Fruit fly (Drosophila melanogaster) whole organism, prepupa: ENCODE data around the gene CG11977.

Experiments used
- CG10631 ChIP-seq: fragments of 200-800 bp; sonication (Bioruptor generic); optimal IDR thresholded peaks from 2 replicates; lab custom pipeline; 2016; ENCODE audit warnings: missing biosample characterization, missing genetic modification characterization
- CG34406 ChIP-seq: fragments of 200-800 bp; sonication (Bioruptor generic); optimal IDR thresholded peaks from 3 replicates; lab custom pipeline; 2016; ENCODE audit warnings: missing biosample characterization, missing genetic modification characterization
- CG3919 ChIP-seq: fragments of 200-800 bp; sonication (Bioruptor generic); optimal IDR thresholded peaks from 3 replicates; lab custom pipeline; 2016; ENCODE audit warnings: missing biosample characterization, missing genetic modification characterization
- CG8319 ChIP-seq: fragments of 200-800 bp; sonication (Bioruptor generic); optimal IDR thresholded peaks from 3 replicates; lab custom pipeline; 2016; ENCODE audit warnings: missing biosample characterization, missing genetic modification characterization
- OdsH ChIP-seq: fragments of 200-800 bp; sonication (Bioruptor generic); optimal IDR thresholded peaks from 3 replicates; lab custom pipeline; 2016; ENCODE audit warnings: missing biosample characterization, missing genetic modification characterization
- Sox102F ChIP-seq: fragments of 200-800 bp; sonication (Bioruptor generic); optimal IDR thresholded peaks from 2 replicates; lab custom pipeline; 2016; ENCODE audit warnings: missing biosample characterization, mild to moderate bottlenecking, missing genetic modification characterization
- eg ChIP-seq: fragments of 200-800 bp; sonication (Bioruptor generic); IDR thresholded peaks from 3 replicates; pipeline ENCODE4 v1.3.6; 2022; ENCODE audit warnings: missing biosample characterization, missing genetic modification characterization
- fd59A ChIP-seq: fragments of 200-800 bp; sonication (Bioruptor generic); optimal IDR thresholded peaks from 2 replicates; lab custom pipeline; 2017; ENCODE audit warnings: missing biosample characterization, mild to moderate bottlenecking, missing genetic modification characterization, missing genetic modification reagents
- net ChIP-seq: fragments of 200-800 bp; sonication (Bioruptor generic); optimal IDR thresholded peaks from 3 replicates; lab custom pipeline; 2016; ENCODE audit warnings: missing biosample characterization, missing genetic modification characterization
- spab ChIP-seq: fragments of 200-800 bp; sonication (Bioruptor generic); optimal IDR thresholded peaks from 2 replicates; lab custom pipeline; 2017; ENCODE audit warnings: missing biosample characterization, mild to moderate bottlenecking, missing genetic modification characterization, missing genetic modification reagents
- svp ChIP-seq: fragments of 200-800 bp; sonication (Bioruptor generic); peaks from one replicate; lab custom pipeline; 2016; ENCODE audit warnings: missing biosample characterization, missing genetic modification characterization

DNA sequence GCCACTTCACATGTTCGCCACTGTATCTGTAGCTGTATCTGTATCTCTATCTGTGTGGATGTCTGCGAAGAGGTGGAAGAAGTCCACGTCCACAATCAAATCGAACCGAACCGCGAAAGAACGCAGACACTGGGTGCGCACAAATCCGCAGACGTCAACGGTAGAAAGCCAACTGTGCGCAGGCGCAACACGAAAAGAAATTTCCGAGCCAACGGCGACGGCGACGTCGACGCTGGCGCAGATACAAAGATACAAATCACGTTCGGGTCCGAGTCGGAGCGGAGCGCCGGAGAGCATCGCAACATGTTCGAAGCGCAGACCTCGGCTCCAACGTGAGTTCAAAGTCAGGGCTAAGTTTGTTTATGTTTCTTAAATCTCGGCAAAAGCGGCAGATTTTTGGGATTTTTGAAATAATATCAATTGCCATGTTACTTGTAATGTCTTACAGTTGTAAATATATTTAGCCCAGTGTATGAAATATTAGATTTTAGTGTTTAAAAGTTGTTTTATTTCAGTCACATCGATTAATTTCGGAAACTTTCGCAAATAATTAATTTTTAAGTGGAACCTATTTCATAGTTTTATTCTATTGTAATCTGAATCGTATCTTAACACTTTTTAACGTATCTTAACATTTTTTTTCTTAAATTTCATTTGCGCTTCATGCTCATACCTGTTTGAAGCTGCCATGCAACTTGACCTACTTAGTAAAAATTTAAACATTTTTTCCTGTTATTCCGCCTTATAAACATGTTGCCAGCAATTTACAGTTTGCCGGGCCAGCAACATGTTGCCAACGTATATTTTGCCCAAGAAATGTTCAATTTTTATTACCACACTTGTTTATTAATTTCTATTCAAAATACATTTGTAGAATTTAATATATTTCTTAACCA lies 34.4 kb upstream of the CG11977 start, which contains the start of gene ich:
- TF ChIP-seq Sox102F (GFP tag; lab: Kevin White, UChicago) (no peak), CG3919 (peak; percentile 2), CG10631 (GFP tag; lab: Kevin White, UChicago) (no peak), fd59A (no peak), svp (GFP tag; lab: Kevin White, UChicago) (no peak), CG8319 (no peak), eg (0 out of 3 replicates have a peak, but pooled peaks have one; percentile 33), net (no peak), spab (no peak), CG34406 (no peak), OdsH (GFP tag; lab: Kevin White, UChicago) (no peak)
